Fruit fly (Drosophila melanogaster) whole organism, larva: ENCODE measurements around the gene Cyp4d14.

ENCODE experiments used
- noc ChIP-seq: fragments of 200-800 bp; sonication (Bioruptor generic); optimal IDR thresholded peaks from 3 replicates; lab custom pipeline; 2019; ENCODE audit warnings: missing biosample characterization, mild to moderate bottlenecking, missing genetic modification characterization, moderate library complexity

The Cyp4d14 gene

DNA sequence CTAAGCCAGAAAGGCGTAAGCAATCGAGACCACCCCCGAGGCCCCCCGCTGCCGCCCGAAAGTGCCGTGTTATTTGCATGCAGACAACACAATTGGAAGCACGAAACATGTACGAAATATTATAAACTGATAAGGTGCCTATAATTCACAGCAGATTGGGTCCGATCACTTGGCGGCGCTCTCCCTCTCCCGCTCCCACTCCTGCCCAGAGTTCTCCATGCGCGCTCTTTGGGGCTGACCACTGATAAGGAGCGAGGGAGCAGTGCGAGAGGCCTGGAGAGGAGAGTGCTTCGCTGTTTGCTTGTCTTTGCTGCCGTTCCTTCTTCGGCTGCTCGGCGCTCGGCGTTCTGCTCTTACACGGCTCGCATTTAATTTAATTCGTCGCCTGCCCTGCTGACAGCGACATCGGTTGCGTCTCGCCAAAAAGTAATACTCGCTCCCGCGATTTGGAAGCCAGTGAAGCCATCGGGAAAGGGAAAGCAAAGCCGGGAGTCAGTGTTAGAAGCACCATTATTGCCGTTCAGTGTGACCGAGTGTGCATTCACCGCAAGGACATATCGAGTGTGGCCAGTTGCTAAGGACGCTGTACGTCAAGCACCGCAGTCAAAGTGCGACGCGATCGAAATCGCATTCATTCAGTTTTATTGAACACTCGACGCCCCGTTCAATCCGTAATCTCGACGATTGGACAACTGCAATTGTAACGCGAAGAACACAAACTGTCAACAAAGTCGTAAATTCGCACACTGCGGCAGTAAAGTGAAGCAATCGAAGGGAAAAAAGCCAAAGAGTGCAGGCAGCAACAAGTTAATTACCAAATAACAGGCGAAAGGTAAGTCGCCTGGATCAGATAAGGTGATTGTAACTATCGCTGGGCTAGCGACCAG, 19.3 kb upstream of the Cyp4d14 start:
- peak; percentile 49 for TF ChIP-seq noc (tag; lab: Kevin White, UChicago)

DNA sequence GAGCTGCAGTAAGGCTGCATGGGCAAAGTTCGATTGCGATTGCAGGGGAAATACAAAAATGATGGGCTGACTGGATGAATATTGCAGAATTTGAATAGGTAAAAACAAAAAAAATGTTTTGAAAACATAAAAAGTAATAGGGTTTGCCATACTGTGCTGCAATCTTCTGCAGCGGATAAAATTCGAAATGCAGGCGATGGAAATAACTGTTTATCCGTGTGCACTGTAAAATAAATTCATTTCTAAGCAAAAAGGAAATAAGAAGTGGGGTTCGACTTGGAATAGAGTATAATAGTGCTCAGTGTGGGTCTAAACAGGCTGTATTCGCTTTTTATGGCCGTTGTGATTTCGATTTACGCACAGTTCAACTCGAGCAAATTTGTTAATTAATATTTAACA, 18.7 kb upstream of the Cyp4d14 start, which contains the start of gene CG14053:
Gene CG14053, minus strand, starts transcription at position 101 of the 399 bp plus-strand sequence.
- TF ChIP-seq noc (tag; lab: Kevin White, UChicago), result no peak

DNA sequence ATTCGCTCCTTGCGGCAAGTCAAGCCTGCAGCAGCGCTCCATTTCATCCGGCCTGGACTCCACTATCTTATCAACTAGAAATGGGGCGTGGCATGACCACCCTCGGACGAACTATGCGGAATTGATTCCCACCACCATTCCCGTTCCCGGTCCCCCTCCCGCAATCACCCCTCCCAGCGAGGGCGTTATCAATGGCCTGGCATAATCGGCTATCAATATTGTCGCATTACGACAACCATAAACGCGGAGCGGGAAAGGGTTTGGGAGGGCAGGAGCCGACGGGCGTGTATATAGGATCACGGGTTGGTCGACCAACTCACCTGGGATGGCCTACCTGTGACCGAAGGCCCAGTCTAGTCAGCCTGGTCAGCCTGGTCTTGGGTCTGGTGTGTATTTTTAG, 18.0 kb upstream of the Cyp4d14 start:
- no peak for TF ChIP-seq noc (tag; lab: Kevin White, UChicago)

DNA sequence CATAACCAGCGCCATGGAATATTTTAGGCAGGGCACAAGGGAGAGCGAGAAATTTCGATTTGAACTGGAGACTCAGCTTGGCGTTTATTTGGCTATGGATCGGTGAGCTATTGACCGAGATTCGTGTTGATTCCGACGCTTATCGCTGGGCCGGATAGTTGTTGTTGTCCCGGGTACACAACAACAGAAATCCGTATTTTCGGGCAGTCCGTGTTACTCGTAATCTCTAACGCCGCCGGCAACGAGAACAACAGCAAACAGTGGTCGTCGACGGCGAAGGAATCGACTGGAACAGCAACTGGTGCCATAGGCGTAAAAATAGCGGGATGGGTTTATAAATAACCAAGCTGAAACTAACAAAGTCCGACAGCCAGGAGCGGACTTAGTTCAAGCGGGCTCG, 16.8 kb upstream of the Cyp4d14 start:
- no peak for TF ChIP-seq noc (tag; lab: Kevin White, UChicago)

DNA sequence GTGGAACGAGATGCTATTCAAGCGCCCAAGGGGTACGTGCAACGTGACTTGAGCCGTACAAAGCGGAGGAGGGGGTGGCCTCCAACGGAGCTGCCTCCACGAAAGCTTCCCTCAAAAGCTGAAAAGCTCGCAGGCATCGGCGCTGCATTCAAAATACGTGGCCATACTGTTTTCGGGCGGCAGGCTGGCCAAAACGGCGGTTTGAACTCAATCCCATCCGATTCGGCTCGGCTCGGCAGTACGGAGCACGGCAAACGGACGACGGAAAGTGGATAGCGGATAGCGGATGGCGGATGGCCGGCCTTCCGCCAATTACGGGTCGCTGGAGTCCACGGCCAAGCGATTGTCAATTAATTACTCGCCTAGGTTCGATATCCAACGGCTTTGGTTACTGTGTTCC, 13.8 kb upstream of the Cyp4d14 start, which contains the start of gene Mct1:
Gene Mct1, plus strand, starts transcription at position 301 of the 400 bp plus-strand sequence.
- TF ChIP-seq noc (tag; lab: Kevin White, UChicago), result no peak

DNA sequence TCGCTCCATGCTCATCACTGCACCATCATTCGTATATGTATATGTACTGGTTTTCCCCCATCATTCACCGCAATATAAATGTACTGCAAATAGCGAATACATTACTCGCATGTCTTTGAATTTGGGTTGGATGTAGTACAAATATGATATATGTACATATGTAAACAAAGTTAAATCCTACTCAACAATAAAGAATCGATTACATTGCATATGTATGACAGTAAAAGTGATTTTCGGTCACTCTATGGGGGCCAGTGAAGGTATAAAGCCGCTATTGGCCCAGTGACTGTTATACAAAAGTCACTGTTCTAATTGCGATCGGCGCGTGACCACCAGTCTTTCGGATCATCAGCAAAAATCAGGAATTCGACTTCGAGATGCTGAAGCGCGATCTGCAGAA, 12.4 kb upstream of the Cyp4d14 start, which contains the start of gene CG3457:
Gene CG3457, plus strand, starts transcription at position 301 of the 400 bp plus-strand sequence.
- TF ChIP-seq noc (tag; lab: Kevin White, UChicago), result no peak

DNA sequence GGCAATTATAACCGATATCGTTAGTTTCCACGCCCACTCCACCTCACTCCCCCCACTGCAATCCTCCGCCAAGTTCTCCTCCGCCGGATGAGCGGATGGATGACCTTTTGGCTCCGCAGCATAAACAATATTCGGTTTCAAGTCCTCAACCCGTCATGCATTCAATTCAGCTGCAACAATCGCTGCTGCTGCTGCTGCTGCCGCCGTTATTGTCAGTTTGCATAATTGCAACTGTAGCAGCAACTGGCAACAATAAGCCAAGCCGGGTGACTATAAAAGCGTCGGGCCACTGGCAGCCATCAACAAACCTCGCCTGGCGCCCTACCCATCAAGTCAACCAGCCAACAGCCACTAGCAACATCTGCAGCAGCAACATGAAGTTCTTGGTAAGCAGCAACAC, 11.4 kb upstream of the Cyp4d14 start, which contains the start of gene CG17777:
Gene CG17777, plus strand, starts transcription at position 301 of the 400 bp plus-strand sequence.
- no peak for TF ChIP-seq noc (tag; lab: Kevin White, UChicago)

DNA sequence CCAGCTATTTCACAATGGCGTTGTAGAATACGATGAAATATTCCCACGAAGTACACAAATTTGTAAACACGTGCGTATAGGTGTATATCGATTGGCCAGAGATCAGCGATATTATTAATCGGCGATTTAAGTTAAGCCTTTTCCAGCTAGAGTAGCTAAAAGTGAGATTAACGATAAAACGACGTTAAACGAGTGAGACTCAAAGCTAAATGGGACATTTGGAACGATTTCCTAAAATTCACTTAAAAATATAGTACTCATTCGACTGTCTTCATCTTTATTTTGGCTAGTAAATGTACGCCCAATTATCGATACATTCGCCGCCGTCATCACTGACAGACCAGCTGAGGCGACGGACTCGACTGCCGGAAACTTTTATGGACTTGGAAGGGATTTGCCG, 9.4 kb upstream of the Cyp4d14 start, which contains the start of the genes Nmd3 and CG17776:
Gene Nmd3, minus strand, starts transcription at position 106 of the 400 bp plus-strand sequence.
Gene CG17776, plus strand, starts transcription at position 163 of the 400 bp plus-strand sequence.
- peak; percentile 36 for TF ChIP-seq noc (tag; lab: Kevin White, UChicago)

DNA sequence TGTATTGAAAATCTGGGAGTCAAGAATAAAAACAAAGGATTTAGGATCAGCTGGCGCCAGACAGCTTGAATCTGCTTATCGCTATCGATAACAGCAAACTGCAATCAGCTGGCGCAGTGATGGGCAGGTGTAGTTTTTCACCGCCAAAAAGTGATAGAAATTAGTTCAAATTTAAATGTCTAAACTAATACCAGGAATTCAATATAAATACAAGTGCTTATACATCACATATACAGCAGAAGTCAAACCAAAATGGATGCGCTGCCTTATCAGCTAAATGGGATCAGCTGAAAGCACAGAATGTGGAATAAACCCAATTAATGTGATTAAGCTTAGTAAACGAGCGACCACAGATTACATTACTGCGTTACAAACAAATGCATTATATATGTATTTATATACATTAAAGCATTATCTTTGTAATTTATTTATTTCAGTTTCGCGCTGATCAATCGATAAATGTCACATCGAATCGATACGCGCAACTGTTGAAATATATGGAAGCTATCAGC, 5.7 kb upstream of the Cyp4d14 start, which contains the start of gene pn:
Gene pn, plus strand, starts transcription at position 462 of the 512 bp plus-strand sequence.
- no peak for TF ChIP-seq noc (tag; lab: Kevin White, UChicago)

DNA sequence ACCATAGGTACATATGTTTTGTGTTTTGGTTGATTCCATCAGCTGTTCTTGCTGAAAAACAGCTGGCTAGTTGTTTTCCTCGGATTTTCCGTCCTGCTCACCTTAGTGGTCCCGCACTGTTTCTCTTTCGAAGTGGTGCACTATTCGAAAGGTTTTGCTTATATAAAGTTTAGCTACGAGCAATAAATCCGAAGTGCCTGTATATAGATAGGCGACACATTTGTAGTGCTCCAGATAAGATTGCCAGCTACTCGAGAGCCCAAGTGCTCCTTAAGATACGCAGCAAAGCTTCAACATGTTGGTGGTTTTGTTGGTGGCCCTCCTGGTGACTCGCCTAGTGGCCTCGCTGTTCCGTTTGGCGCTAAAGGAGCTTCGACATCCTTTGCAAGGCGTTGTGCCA, 3.7 kb upstream of the Cyp4d14 start, which contains the start of gene Cyp4ae1:
Gene Cyp4ae1, plus strand, starts transcription at position 206 of the 400 bp plus-strand sequence.
- TF ChIP-seq noc (tag; lab: Kevin White, UChicago), result no peak

DNA sequence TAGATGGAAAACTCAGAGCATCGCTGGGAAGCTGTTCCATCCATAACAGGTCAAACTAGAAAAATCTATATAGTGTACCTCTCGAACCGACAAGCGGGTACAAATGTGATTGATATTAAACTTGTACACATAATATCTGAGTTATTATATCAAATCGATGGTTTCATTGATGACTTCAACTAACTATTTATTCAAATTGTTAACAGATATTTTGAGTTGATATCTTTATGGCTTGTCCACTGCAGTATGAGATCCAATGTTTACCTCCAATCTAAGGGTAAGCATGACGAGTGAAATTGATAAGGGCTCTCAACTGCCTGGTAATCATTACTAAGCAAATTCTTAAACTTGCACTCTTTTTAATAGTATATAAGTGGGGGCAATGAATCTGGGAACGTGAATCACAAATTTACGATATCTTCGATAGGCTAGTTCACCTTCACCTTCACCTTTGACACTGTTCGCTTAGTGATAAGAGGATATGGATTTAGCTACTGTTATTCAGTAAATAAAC, 898 bp upstream of the Cyp4d14 start, which contains the start of gene Cyp4d2:
Gene Cyp4d2, plus strand, starts transcription at position 51 of the 514 bp plus-strand sequence.
- no peak for TF ChIP-seq noc (tag; lab: Kevin White, UChicago)

DNA sequence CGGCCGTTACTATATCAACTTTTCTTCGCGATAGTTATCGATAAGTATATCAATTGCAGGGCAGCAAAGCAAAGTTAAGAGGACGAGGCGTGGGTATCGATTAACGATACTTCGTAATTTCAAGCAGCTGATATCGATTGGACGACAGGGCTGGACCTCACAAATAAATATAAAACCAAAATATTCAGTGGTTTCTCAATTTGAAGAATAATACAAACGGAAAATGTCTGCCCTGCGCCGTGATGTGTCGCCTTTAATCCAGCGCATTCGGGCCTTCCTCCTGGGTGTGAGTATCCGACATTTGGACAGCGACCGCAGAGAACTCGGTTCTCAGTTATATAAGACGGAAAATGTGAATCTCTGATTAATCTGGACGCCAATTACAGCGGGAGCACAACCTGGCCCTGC, 2.7 kb downstream of the Cyp4d14 start, which contains the start of gene ND-B14.5A:
Gene ND-B14.5A, plus strand, starts transcription at position 107 of the 408 bp plus-strand sequence.
- TF ChIP-seq noc (tag; lab: Kevin White, UChicago), result no peak

DNA sequence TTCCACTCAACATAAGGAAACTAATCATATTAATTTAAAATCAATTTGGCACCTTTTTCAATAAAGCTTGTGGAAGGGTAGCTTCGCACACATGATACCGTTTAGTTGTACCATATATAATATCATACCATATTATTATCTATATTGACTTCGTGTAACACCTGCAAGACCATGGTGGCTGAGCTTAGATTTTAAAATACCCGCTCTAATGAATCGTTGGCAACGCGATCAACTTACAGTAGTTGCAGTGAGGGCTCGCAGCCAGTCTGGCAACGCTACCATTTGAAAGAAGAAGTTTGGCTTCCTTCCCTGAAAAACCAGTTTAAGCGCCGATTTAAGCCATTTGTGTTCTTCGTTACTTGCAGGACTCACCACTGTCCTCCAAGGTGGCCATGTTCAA, 4.7 kb downstream of the Cyp4d14 start:
- TF ChIP-seq noc (tag; lab: Kevin White, UChicago), result no peak

DNA sequence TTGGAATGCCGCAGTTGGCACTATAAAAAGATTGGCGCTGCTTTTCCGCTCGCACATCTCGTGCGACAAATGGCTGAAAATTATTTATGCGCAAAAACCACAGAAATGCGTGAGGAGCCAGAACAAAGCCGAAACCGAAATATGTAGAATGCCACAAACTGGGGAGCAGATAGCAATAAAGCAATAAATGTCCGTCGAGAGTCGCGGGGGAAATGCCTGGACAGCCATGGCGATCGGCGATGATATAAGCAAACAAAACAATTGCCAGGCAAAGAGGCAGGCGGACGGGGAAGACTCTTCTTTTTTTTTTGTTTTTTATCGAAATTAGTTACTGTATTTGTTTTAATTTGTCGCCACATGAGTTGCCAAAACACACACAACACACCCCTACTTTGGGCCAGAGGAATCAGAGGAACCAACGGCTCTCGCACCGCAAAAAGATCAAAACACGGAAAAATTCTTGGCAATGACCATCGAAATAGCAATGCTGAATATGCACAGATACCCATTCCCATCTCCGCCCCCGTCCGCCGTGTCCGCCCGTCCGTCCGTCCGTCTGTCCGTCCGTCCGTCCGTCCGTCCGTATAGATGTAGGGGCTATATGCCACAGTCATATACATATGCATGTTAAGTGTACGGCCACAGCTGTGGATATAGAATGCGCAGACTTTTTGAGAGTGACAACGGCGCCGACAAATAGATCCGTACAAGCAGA, 6.5 kb downstream of the Cyp4d14 start:
- TF ChIP-seq noc (tag; lab: Kevin White, UChicago), result no peak

DNA sequence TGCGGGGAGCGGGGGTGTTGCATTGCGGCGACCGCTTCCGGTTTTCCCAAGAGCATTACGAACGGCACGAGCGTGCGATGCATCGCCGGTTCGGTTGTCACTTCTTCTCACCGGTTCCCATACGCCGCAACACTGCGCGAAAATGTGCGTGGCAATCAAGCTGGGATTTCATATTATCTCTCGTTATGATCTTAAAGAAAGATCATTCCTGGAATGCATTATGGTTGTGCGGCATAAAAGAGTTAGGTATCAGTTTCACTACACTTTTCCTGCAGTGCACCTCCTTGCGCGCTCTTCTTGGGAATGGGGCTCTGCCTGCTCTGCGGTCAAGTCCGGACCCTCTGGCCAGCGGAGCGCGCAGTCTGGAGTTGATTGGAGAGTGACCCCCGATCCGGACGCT, 9.0 kb downstream of the Cyp4d14 start:
- TF ChIP-seq noc (tag; lab: Kevin White, UChicago), result no peak
